Fruit fly (Drosophila melanogaster) whole organism, prepupa: ENCODE measurements around the gene Sec71.

Experiments used
- Blimp-1 ChIP-seq: fragments of 200-800 bp; sonication (Bioruptor generic); optimal IDR thresholded peaks from 3 replicates; lab custom pipeline; 2017; ENCODE audit warnings: missing biosample characterization, missing genetic modification characterization, mild to moderate bottlenecking, moderate library complexity, missing genetic modification reagents
- CG11294 ChIP-seq: fragments of 200-800 bp; sonication (Bioruptor generic); IDR thresholded peaks from 2 replicates; pipeline ENCODE4 v1.3.6; 2022; ENCODE audit warnings: missing biosample characterization, missing genetic modification characterization
- CG1621 ChIP-seq: fragments of 200-800 bp; sonication (Bioruptor generic); optimal IDR thresholded peaks from 3 replicates; lab custom pipeline; 2018; ENCODE audit warnings: missing biosample characterization, mild to moderate bottlenecking, missing genetic modification characterization
- CG3032 ChIP-seq: fragments of 200-800 bp; optimal IDR thresholded peaks from 2 replicates; lab custom pipeline; 2019; ENCODE audit warnings: missing biosample characterization, mild to moderate bottlenecking, missing genetic modification characterization, moderate library complexity
- CG32006 ChIP-seq: fragments of 200-800 bp; sonication (Bioruptor generic); optimal IDR thresholded peaks from 3 replicates; lab custom pipeline; 2017; ENCODE audit warnings: missing biosample characterization, mild to moderate bottlenecking, missing genetic modification characterization
- CG34406 ChIP-seq: fragments of 200-800 bp; sonication (Bioruptor generic); optimal IDR thresholded peaks from 3 replicates; lab custom pipeline; 2016; ENCODE audit warnings: missing biosample characterization, missing genetic modification characterization
- CG3919 ChIP-seq: fragments of 200-800 bp; sonication (Bioruptor generic); optimal IDR thresholded peaks from 3 replicates; lab custom pipeline; 2016; ENCODE audit warnings: missing biosample characterization, missing genetic modification characterization
- CG6163 ChIP-seq: fragments of 200-800 bp; sonication (Bioruptor generic); IDR thresholded peaks from 3 replicates; pipeline ENCODE4 v1.3.6; 2022; ENCODE audit warnings: missing biosample characterization, missing genetic modification characterization
- CG6792 ChIP-seq: fragments of 200-800 bp; sonication (Bioruptor generic); optimal IDR thresholded peaks from 3 replicates; lab custom pipeline; 2016; ENCODE audit warnings: missing biosample characterization, missing genetic modification characterization
- CG6808 ChIP-seq: fragments of 200-800 bp; sonication (Bioruptor generic); optimal IDR thresholded peaks from 3 replicates; lab custom pipeline; 2017; ENCODE audit warnings: missing biosample characterization, missing genetic modification characterization, mild to moderate bottlenecking, moderate library complexity, missing genetic modification reagents
- CG6854 ChIP-seq: fragments of 200-800 bp; sonication (Bioruptor generic); optimal IDR thresholded peaks from 2 replicates; lab custom pipeline; 2017; ENCODE audit warnings: missing biosample characterization, mild to moderate bottlenecking, missing genetic modification characterization
- CG7368 ChIP-seq: fragments of 200-800 bp; sonication (Bioruptor generic); optimal IDR thresholded peaks from 3 replicates; lab custom pipeline; 2016; ENCODE audit warnings: missing biosample characterization, missing genetic modification characterization
- CG8119 ChIP-seq: fragments of 200-800 bp; sonication (Bioruptor generic); IDR thresholded peaks from 3 replicates; pipeline ENCODE4 v1.3.6; 2022; ENCODE audit warnings: missing biosample characterization, missing genetic modification characterization
- CG8319 ChIP-seq: fragments of 200-800 bp; sonication (Bioruptor generic); optimal IDR thresholded peaks from 3 replicates; lab custom pipeline; 2016; ENCODE audit warnings: missing biosample characterization, missing genetic modification characterization
- CG9139 ChIP-seq: fragments of 200-800 bp; sonication (Bioruptor generic); optimal IDR thresholded peaks from 3 replicates; lab custom pipeline; 2017; ENCODE audit warnings: missing biosample characterization, mild to moderate bottlenecking, missing genetic modification characterization
- Eip75B ChIP-seq: fragments of 200-800 bp; sonication (Bioruptor generic); optimal IDR thresholded peaks from 3 replicates; lab custom pipeline; 2016; ENCODE audit warnings: missing biosample characterization, missing genetic modification characterization
- Eip78C ChIP-seq: fragments of 200-800 bp; sonication (Bioruptor generic); peaks from one replicate; lab custom pipeline; 2016; ENCODE audit warnings: missing biosample characterization, missing genetic modification characterization
- Eip93F ChIP-seq: fragments of 200-800 bp; sonication (Bioruptor generic); optimal IDR thresholded peaks from 2 replicates; lab custom pipeline; 2016; ENCODE audit warnings: missing biosample characterization, mild to moderate bottlenecking, missing genetic modification characterization
- Ets96B ChIP-seq: fragments of 200-800 bp; optimal IDR thresholded peaks from 2 replicates; lab custom pipeline; 2019; ENCODE audit warnings: missing biosample characterization, mild to moderate bottlenecking, missing genetic modification characterization, moderate library complexity
- Gug ChIP-seq: fragments of 200-800 bp; sonication (Bioruptor generic); IDR thresholded peaks from 2 replicates; pipeline ENCODE4 v1.3.6; 2022; ENCODE audit warnings: missing biosample characterization, missing genetic modification characterization
- Hr38 ChIP-seq: sonication (Bioruptor generic); optimal IDR thresholded peaks from 2 replicates; lab custom pipeline; 2016; ENCODE audit warnings: missing biosample characterization, missing genetic modification characterization
- Hr39 ChIP-seq: fragments of 200-800 bp; sonication (Bioruptor generic); optimal IDR thresholded peaks from 2 replicates; lab custom pipeline; 2016; ENCODE audit warnings: missing biosample characterization, missing genetic modification characterization
- Hr4 ChIP-seq: fragments of 200-800 bp; sonication (Bioruptor generic); optimal IDR thresholded peaks from 3 replicates; lab custom pipeline; 2016; ENCODE audit warnings: missing biosample characterization, missing genetic modification characterization
- Lpt ChIP-seq: fragments of 200-800 bp; sonication (Bioruptor generic); optimal IDR thresholded peaks from 3 replicates; lab custom pipeline; 2016; ENCODE audit warnings: missing biosample characterization, missing genetic modification characterization
- Met ChIP-seq: fragments of 200-800 bp; sonication (Bioruptor generic); optimal IDR thresholded peaks from 3 replicates; lab custom pipeline; 2016; ENCODE audit warnings: missing biosample characterization, missing genetic modification characterization
- OdsH ChIP-seq: fragments of 200-800 bp; sonication (Bioruptor generic); optimal IDR thresholded peaks from 3 replicates; lab custom pipeline; 2016; ENCODE audit warnings: missing biosample characterization, missing genetic modification characterization
- achi ChIP-seq: fragments of 200-800 bp; sonication (Bioruptor generic); optimal IDR thresholded peaks from 3 replicates; lab custom pipeline; 2016; ENCODE audit warnings: missing biosample characterization, missing genetic modification characterization
- acj6 ChIP-seq: fragments of 200-800 bp; sonication (Bioruptor generic); optimal IDR thresholded peaks from 3 replicates; lab custom pipeline; 2016; ENCODE audit warnings: missing biosample characterization, missing genetic modification characterization
- cyc ChIP-seq: fragments of 200-800 bp; sonication (Bioruptor generic); optimal IDR thresholded peaks from 3 replicates; lab custom pipeline; 2016; ENCODE audit warnings: missing biosample characterization, missing genetic modification characterization
- dac ChIP-seq: fragments of 200-800 bp; sonication (Bioruptor generic); optimal IDR thresholded peaks from 2 replicates; lab custom pipeline; 2017; ENCODE audit warnings: missing biosample characterization, mild to moderate bottlenecking, missing genetic modification characterization
- esn ChIP-seq: fragments of 200-800 bp; sonication (Bioruptor generic); optimal IDR thresholded peaks from 2 replicates; lab custom pipeline; 2016; ENCODE audit warnings: missing biosample characterization, mild to moderate bottlenecking, missing genetic modification characterization, moderate library complexity
- fd85E ChIP-seq: fragments of 200-800 bp; sonication (Bioruptor generic); optimal IDR thresholded peaks from 3 replicates; lab custom pipeline; 2016; ENCODE audit warnings: missing biosample characterization, missing genetic modification characterization
- net ChIP-seq: fragments of 200-800 bp; sonication (Bioruptor generic); optimal IDR thresholded peaks from 3 replicates; lab custom pipeline; 2016; ENCODE audit warnings: missing biosample characterization, missing genetic modification characterization
- pdm3 ChIP-seq: fragments of 200-800 bp; sonication (Bioruptor generic); optimal IDR thresholded peaks from 3 replicates; lab custom pipeline; 2016; ENCODE audit warnings: missing biosample characterization, missing genetic modification characterization
- salr ChIP-seq, 2 experiments: fragments of 200-800 bp; sonication (Bioruptor generic); optimal IDR thresholded peaks; 3 replicates each; lab custom pipeline; 2016 to 2018; ENCODE audit warnings: missing biosample characterization in 2 of 2, missing genetic modification characterization in 2 of 2, mild to moderate bottlenecking in 1 of 2
- spab ChIP-seq: fragments of 200-800 bp; sonication (Bioruptor generic); optimal IDR thresholded peaks from 2 replicates; lab custom pipeline; 2017; ENCODE audit warnings: missing biosample characterization, mild to moderate bottlenecking, missing genetic modification characterization, missing genetic modification reagents
- svp ChIP-seq: fragments of 200-800 bp; sonication (Bioruptor generic); peaks from one replicate; lab custom pipeline; 2016; ENCODE audit warnings: missing biosample characterization, missing genetic modification characterization
- topi ChIP-seq: fragments of 200-800 bp; sonication (Bioruptor generic); optimal IDR thresholded peaks from 3 replicates; lab custom pipeline; 2016; ENCODE audit warnings: missing biosample characterization, missing genetic modification characterization
- vri ChIP-seq: fragments of 200-800 bp; sonication (Bioruptor generic); optimal IDR thresholded peaks from 3 replicates; lab custom pipeline; 2016; ENCODE audit warnings: missing biosample characterization, mild to moderate bottlenecking, missing genetic modification characterization

Gene Sec71

dm6 chr2L:13842572-13842971 lies 49.3 kb downstream of the Sec71 start:
- TF ChIP-seq dac (GFP tag; lab: Kevin White, UChicago) (no peak), CG3919 (GFP tag; lab: Kevin White, UChicago) (no peak), pdm3 (GFP tag; lab: Kevin White, UChicago) (no peak), Blimp-1 (GFP tag; lab: Kevin White, UChicago) (no peak), spab (GFP tag; lab: Kevin White, UChicago) (no peak), CG7368 (GFP tag; lab: Kevin White, UChicago) (no peak), CG9139 (no peak)

DNA sequence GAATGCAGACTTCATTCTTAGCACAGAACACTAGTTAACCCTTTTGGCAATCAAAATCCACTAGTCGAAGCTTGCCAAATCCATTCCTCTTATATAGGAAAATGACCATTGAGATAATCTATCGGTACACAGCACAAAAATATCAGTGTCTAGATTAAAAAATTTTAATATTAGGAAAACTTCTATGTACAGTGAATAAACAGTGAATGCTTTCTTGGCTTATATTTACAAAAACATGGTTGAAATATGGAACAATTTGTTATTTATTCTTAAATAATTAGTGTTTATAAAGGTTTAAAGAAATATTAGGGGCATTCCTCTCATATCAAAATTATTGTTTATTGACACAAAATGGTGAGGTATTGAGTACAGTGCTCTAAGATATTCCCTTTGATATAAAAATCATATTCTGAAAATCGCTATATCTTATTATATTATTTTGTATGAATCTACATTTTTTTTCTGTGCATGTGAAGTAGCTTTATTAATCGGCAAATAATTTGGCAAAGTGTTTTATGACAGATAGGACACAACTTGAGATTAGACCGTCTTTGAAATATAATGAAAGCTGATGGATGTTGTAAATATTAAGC lies 50.5 kb downstream of the Sec71 start, which contains the start of gene CG33306:
CG33306 (minus strand) TSS at position 51 of the 593 bp plus-strand sequence.
- TF ChIP-seq vri (GFP tag; lab: Kevin White, UChicago) (no peak), Eip78C (GFP tag; lab: Kevin White, UChicago) (no peak), CG6808 (GFP tag; lab: Kevin White, UChicago) (no peak), salr (GFP tag; optimal IDR thresholded peaks at IDR 0.05; lab: Kevin White, UChicago) (no peak), cyc (peak; percentile 22), CG34406 (GFP tag; lab: Kevin White, UChicago) (no peak), CG11294 (GFP tag; lab: Robert Waterston, UW) (no peak), acj6 (peak; percentile 7), CG9139 (no peak), svp (GFP tag; lab: Kevin White, UChicago) (peak; percentile 42), CG6792 (no peak), CG8119 (GFP tag; lab: Robert Waterston, UW) (no peak), CG7368 (GFP tag; lab: Kevin White, UChicago) (no peak), Hr39 (GFP tag; lab: Kevin White, UChicago) (no peak), CG3032 (tag; lab: Kevin White, UChicago) (no peak), CG6163 (GFP tag; lab: Robert Waterston, UW) (no peak), Met (GFP tag; lab: Kevin White, UChicago) (peak; percentile 55), net (no peak), CG8319 (no peak), Gug (GFP tag; lab: Robert Waterston, UW) (no peak), esn (GFP tag; lab: Kevin White, UChicago) (peak; percentile 50), Lpt (GFP tag; lab: Kevin White, UChicago) (no peak), topi (peak; percentile 37)

- TF ChIP-seq esn (GFP tag; lab: Kevin White, UChicago) (no peak), svp (GFP tag; lab: Kevin White, UChicago) (peak; percentile 31)
- TF ChIP-seq, all 60 proteins: peak for 1
These were observed 51.9 kb downstream of the Sec71 start, which contains the start of gene CG8997 for dm6 chr2L:13845178-13845577. Gene CG8997, minus strand, starts transcription at chr2L:13845325.

DNA sequence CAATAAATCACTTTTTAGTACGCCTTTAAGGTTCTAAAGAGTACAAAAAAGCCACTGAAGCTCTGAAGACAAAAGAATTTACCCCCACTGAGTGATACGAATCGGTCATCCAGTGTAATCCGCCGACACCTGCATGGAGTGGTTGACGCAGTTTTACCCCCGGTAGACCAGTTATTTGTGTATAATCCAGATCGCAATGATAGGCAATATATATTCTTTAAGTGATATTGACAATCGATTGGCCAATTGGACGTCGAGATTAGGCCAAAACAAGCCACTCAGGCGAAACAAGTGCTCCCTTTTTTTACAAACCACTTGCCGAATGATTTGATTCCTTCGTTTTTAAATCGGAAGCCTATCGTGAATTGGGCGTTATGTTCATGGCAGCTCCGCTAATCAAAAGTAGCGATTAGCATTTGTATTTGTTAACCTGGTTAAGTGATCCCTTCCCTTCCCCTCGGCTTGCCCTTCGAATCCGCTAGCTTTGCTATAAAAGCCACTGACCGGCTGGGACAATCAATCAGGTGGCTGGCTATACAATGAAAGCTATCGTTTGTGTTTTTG lies 53.0 kb downstream of the Sec71 start, which contains the start of gene CG7916:
CG7916 (plus strand) TSS at position 514 of the 564 bp plus-strand sequence.
- TF ChIP-seq vri (GFP tag; lab: Kevin White, UChicago): peak; percentile 33
- no peak for TF ChIP-seq CG7368 (GFP tag; lab: Kevin White, UChicago)

DNA sequence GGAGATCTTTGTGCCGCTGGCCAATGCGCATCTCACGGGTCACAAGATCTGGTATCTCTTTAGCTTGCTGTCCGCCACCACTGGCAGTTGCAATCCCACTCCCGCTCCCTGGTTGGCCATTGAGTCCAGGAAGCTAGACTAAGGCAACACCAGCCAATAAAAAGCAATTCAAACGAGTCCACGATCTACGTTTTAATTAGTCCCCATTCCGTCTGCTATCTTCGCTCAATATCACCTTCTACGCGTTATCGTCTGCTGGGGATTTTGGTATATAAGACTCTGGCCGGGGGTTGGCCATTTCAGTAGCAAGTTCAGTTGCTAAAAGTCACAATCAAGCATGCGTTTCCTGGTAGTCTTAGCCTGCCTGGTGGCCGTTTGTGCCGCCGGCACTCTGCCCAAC lies 54.3 kb downstream of the Sec71 start, which contains the start of gene CG7953:
CG7953 (plus strand) TSS at position 301 of the 400 bp plus-strand sequence.
- no peak for TF ChIP-seq Ets96B (tag; lab: Kevin White, UChicago)
- TF ChIP-seq Hr4 (GFP tag; lab: Kevin White, UChicago): no peak
- no peak for TF ChIP-seq achi
- TF ChIP-seq CG1621 (tag; lab: Kevin White, UChicago): no peak
- TF ChIP-seq CG6163 (GFP tag; lab: Robert Waterston, UW): no peak
- no peak for TF ChIP-seq OdsH (GFP tag; lab: Kevin White, UChicago)
- TF ChIP-seq vri (GFP tag; lab: Kevin White, UChicago): no peak
- TF ChIP-seq Hr38 (GFP tag; lab: Kevin White, UChicago): no peak
- TF ChIP-seq Eip93F (GFP tag; lab: Kevin White, UChicago): no peak
- TF ChIP-seq cyc: no peak
- TF ChIP-seq CG8319: no peak
- no peak for TF ChIP-seq CG32006
- no peak for TF ChIP-seq Eip75B (GFP tag; lab: Kevin White, UChicago)
- no peak for TF ChIP-seq CG6854
- TF ChIP-seq fd85E (GFP tag; lab: Kevin White, UChicago): no peak
- TF ChIP-seq Eip78C (GFP tag; lab: Kevin White, UChicago): no peak
- TF ChIP-seq Blimp-1 (GFP tag; lab: Kevin White, UChicago): no peak
- no peak for TF ChIP-seq svp (GFP tag; lab: Kevin White, UChicago)
- TF ChIP-seq salr (GFP tag; optimal IDR thresholded peaks at IDR 0.05; lab: Kevin White, UChicago): no peak
